Fruit fly (Drosophila melanogaster) whole organism, embryonic: ENCODE data around the gene E2f1.

Experiments used
- BtbVII ChIP-seq: fragments of 200-800 bp; sonication (Bioruptor generic); optimal IDR thresholded peaks from 3 replicates; lab custom pipeline; 2017; ENCODE audit warnings: missing biosample characterization, mild to moderate bottlenecking, missing genetic modification characterization
- CG10147 ChIP-seq: fragments of 200-800 bp; sonication (Bioruptor generic); optimal IDR thresholded peaks from 2 replicates; lab custom pipeline; 2019; ENCODE audit warnings: missing biosample characterization, mild to moderate bottlenecking, missing genetic modification characterization, moderate library complexity
- CG10321 ChIP-seq: fragments of 200-800 bp; sonication (Bioruptor generic); IDR thresholded peaks from 2 replicates; pipeline ENCODE4 v1.3.6; 2022; ENCODE audit warnings: missing biosample characterization, missing genetic modification characterization
- CG11456 ChIP-seq: fragments of 200-800 bp; sonication (Bioruptor generic); IDR thresholded peaks from 3 replicates; pipeline ENCODE4 v1.3.6; 2022; ENCODE audit warnings: missing biosample characterization, missing genetic modification characterization
- CG11504 ChIP-seq: fragments of 200-800 bp; sonication (Bioruptor generic); optimal IDR thresholded peaks from 3 replicates; lab custom pipeline; 2019; ENCODE audit warnings: missing biosample characterization, mild to moderate bottlenecking, missing genetic modification characterization, moderate library complexity
- CG14710 ChIP-seq: fragments of 200-800 bp; sonication (Bioruptor generic); optimal IDR thresholded peaks from 3 replicates; lab custom pipeline; 2019; ENCODE audit warnings: missing biosample characterization, mild to moderate bottlenecking, missing genetic modification characterization, moderate library complexity
- CG1602 ChIP-seq: fragments of 200-800 bp; sonication (Bioruptor generic); optimal IDR thresholded peaks from 3 replicates; lab custom pipeline; 2016; ENCODE audit warnings: missing biosample characterization, missing genetic modification characterization
- CG16813 ChIP-seq: fragments of 200-800 bp; sonication (Bioruptor generic); IDR thresholded peaks from 3 replicates; pipeline ENCODE4 v1.3.6; 2022; ENCODE audit warnings: missing biosample characterization, missing genetic modification characterization; ENCODE audit not compliant: partially characterized antibody
- CG16863 ChIP-seq: fragments of 200-800 bp; sonication (Bioruptor generic); optimal IDR thresholded peaks from 3 replicates; lab custom pipeline; 2016; ENCODE audit warnings: missing biosample characterization, missing genetic modification characterization
- CG17385 ChIP-seq: fragments of 200-800 bp; sonication (Bioruptor generic); optimal IDR thresholded peaks from 3 replicates; lab custom pipeline; 2018; ENCODE audit warnings: missing biosample characterization, mild to moderate bottlenecking, missing genetic modification characterization
- CG17912 ChIP-seq: fragments of 200-800 bp; sonication (Bioruptor generic); optimal IDR thresholded peaks from 2 replicates; lab custom pipeline; 2018; ENCODE audit warnings: missing biosample characterization, mild to moderate bottlenecking, missing genetic modification characterization
- CG31365 ChIP-seq: fragments of 200-800 bp; sonication (Bioruptor generic); optimal IDR thresholded peaks from 2 replicates; lab custom pipeline; 2018; ENCODE audit warnings: missing biosample characterization, mild to moderate bottlenecking, missing genetic modification characterization
- CG4424 ChIP-seq: fragments of 200-800 bp; sonication (Bioruptor generic); optimal IDR thresholded peaks from 3 replicates; lab custom pipeline; 2016; ENCODE audit warnings: missing biosample characterization, missing genetic modification characterization
- CG4730 ChIP-seq: fragments of 200-800 bp; sonication (Bioruptor generic); IDR thresholded peaks from 2 replicates; pipeline ENCODE4 v1.3.6; 2022; ENCODE audit warnings: missing biosample characterization, missing genetic modification characterization
- CG4820 ChIP-seq: fragments of 200-800 bp; sonication (Bioruptor generic); optimal IDR thresholded peaks from 3 replicates; lab custom pipeline; 2016; ENCODE audit warnings: missing biosample characterization, missing genetic modification characterization
- CG6854 ChIP-seq: fragments of 200-800 bp; sonication (Bioruptor generic); optimal IDR thresholded peaks from 3 replicates; lab custom pipeline; 2017; ENCODE audit warnings: missing biosample characterization, mild to moderate bottlenecking, missing genetic modification characterization
- CG7987 ChIP-seq: fragments of 200-800 bp; sonication (Bioruptor generic); optimal IDR thresholded peaks from 2 replicates; lab custom pipeline; 2018; ENCODE audit warnings: missing biosample characterization, mild to moderate bottlenecking, missing genetic modification characterization, moderate library complexity
- CG8388 ChIP-seq: fragments of 200-800 bp; sonication (Bioruptor generic); optimal IDR thresholded peaks from 2 replicates; lab custom pipeline; 2019; ENCODE audit warnings: missing biosample characterization, mild to moderate bottlenecking, missing genetic modification characterization, moderate library complexity
- CG9797 ChIP-seq: fragments of 200-800 bp; sonication (Bioruptor generic); optimal IDR thresholded peaks from 3 replicates; lab custom pipeline; 2018; ENCODE audit warnings: missing biosample characterization, mild to moderate bottlenecking, missing genetic modification characterization
- CG9817 ChIP-seq: fragments of 200-800 bp; sonication (Bioruptor generic); optimal IDR thresholded peaks from 2 replicates; lab custom pipeline; 2018; ENCODE audit warnings: missing biosample characterization, mild to moderate bottlenecking, missing genetic modification characterization, moderate library complexity
- Dip2 ChIP-seq: fragments of 200-800 bp; sonication (Bioruptor generic); IDR thresholded peaks from 2 replicates; pipeline ENCODE4 v1.3.6; 2022; ENCODE audit warnings: missing biosample characterization, missing genetic modification characterization
- Dref ChIP-seq: fragments of 200-800 bp; sonication (Bioruptor generic); IDR thresholded peaks from 2 replicates; pipeline ENCODE4 v1.3.6; 2022; ENCODE audit warnings: missing biosample characterization, missing genetic modification characterization
- Drgx ChIP-seq: fragments of 200-800 bp; sonication (Bioruptor generic); IDR thresholded peaks from 2 replicates; pipeline ENCODE4 v1.3.6; 2022; ENCODE audit warnings: missing biosample characterization, missing genetic modification characterization
- HLH54F ChIP-seq: fragments of 200-800 bp; sonication (Bioruptor generic); optimal IDR thresholded peaks from 3 replicates; lab custom pipeline; 2016; ENCODE audit warnings: missing biosample characterization, missing genetic modification characterization
- Hmr ChIP-seq: fragments of 200-800 bp; sonication (Bioruptor generic); optimal IDR thresholded peaks from 3 replicates; lab custom pipeline; 2017; ENCODE audit warnings: mild to moderate bottlenecking, missing biosample characterization, missing genetic modification reagents, missing genetic modification characterization
- Hsf ChIP-seq: fragments of 200-800 bp; sonication (Bioruptor generic); optimal IDR thresholded peaks from 3 replicates; lab custom pipeline; 2016; ENCODE audit warnings: missing biosample characterization, missing genetic modification characterization
- Mad ChIP-seq: fragments of 200-800 bp; sonication (Bioruptor generic); optimal IDR thresholded peaks from 2 replicates; lab custom pipeline; 2016; ENCODE audit warnings: missing biosample characterization, missing genetic modification characterization
- Meics ChIP-seq: fragments of 200-800 bp; sonication (Bioruptor generic); optimal IDR thresholded peaks from 2 replicates; lab custom pipeline; 2017; ENCODE audit warnings: missing biosample characterization, mild to moderate bottlenecking, missing genetic modification characterization
- NfI ChIP-seq: fragments of 200-800 bp; sonication (Bioruptor generic); optimal IDR thresholded peaks from 3 replicates; lab custom pipeline; 2018; ENCODE audit warnings: missing biosample characterization, mild to moderate bottlenecking, missing genetic modification characterization, moderate library complexity
- Sry-β ChIP-seq: fragments of 200-800 bp; sonication (Bioruptor generic); optimal IDR thresholded peaks from 2 replicates; lab custom pipeline; 2018; ENCODE audit warnings: missing biosample characterization, mild to moderate bottlenecking, missing genetic modification characterization, moderate library complexity
- Sry-δ ChIP-seq: fragments of 200-800 bp; sonication (Bioruptor generic); optimal IDR thresholded peaks from 2 replicates; lab custom pipeline; 2016; ENCODE audit warnings: missing biosample characterization, missing genetic modification characterization
- ara ChIP-seq: fragments of 200-800 bp; sonication (Bioruptor generic); IDR thresholded peaks from 2 replicates; pipeline ENCODE4 v1.3.6; 2022; ENCODE audit warnings: missing biosample characterization, missing genetic modification characterization
- bcd ChIP-seq: fragments of 200-800 bp; sonication (Bioruptor generic); optimal IDR thresholded peaks from 2 replicates; lab custom pipeline; 2017; ENCODE audit warnings: missing biosample characterization, mild to moderate bottlenecking, missing genetic modification characterization
- cad ChIP-seq: fragments of >200 bp; optimal IDR thresholded peaks from 2 replicates; lab custom pipeline; 2017; ENCODE audit warnings: missing biosample characterization, missing genetic modification characterization
- chif ChIP-seq, 2 experiments: fragments of 200-800 bp; sonication (Bioruptor generic); optimal IDR thresholded peaks; 3 replicates each; lab custom pipeline; 2016; ENCODE audit warnings: missing biosample characterization in 2 of 2, missing genetic modification characterization in 2 of 2
- croc ChIP-seq: fragments of 200-800 bp; sonication (Bioruptor generic); conservative IDR thresholded peaks from 3 replicates; pipeline ENCODE4 v1.3.6; 2022; ENCODE audit warnings: missing biosample characterization, missing genetic modification characterization
- dm ChIP-seq: fragments of 200-800 bp; sonication (Bioruptor generic); optimal IDR thresholded peaks from 3 replicates; lab custom pipeline; 2016; ENCODE audit warnings: missing biosample characterization, missing genetic modification characterization
- esg ChIP-seq: fragments of 200-800 bp; sonication (Bioruptor generic); conservative IDR thresholded peaks from 2 replicates; pipeline ENCODE4 v1.3.6; 2022; ENCODE audit warnings: missing biosample characterization, missing genetic modification characterization
- grau ChIP-seq: fragments of 200-800 bp; optimal IDR thresholded peaks from 3 replicates; lab custom pipeline; 2019; ENCODE audit warnings: missing biosample characterization, mild to moderate bottlenecking, missing genetic modification characterization, moderate library complexity
- insv ChIP-seq, 2 experiments: fragments of 200-800 bp; sonication (Bioruptor generic); optimal IDR thresholded peaks; 3 replicates each; lab custom pipeline; 2016 to 2018; ENCODE audit warnings: missing biosample characterization in 2 of 2, missing genetic modification characterization in 2 of 2
- jing ChIP-seq: fragments of 200-800 bp; sonication (Bioruptor generic); optimal IDR thresholded peaks from 2 replicates; lab custom pipeline; 2018; ENCODE audit warnings: missing biosample characterization, mild to moderate bottlenecking, missing genetic modification characterization
- pan ChIP-seq, 4 experiments: fragments of >200 bp in 3 of 4; fragments of 200-800 bp in 1 of 4; sonication (Bioruptor generic) in 1 of 4; optimal IDR thresholded peaks in 3 of 4; IDR thresholded peaks in 1 of 4; 2 replicates each; pipeline versions ENCODE4 v1.3.6 to Lab custom; 2017 to 2022; ENCODE audit warnings: missing biosample characterization in 2 of 4, missing genetic modification characterization in 2 of 4, mixed read lengths in 1 of 4
- psq ChIP-seq: fragments of 200-800 bp; sonication (Bioruptor generic); optimal IDR thresholded peaks from 2 replicates; lab custom pipeline; 2017; ENCODE audit warnings: missing biosample characterization, missing genetic modification characterization
- sc ChIP-seq, 3 experiments: fragments of >200 bp in 2 of 3; fragments of 200-800 bp in 1 of 3; sonication (Bioruptor generic) in 1 of 3; optimal IDR thresholded peaks; 2 replicates in 2 of 3; 3 replicates in 1 of 3; lab custom pipeline; 2017; ENCODE audit warnings: mild to moderate bottlenecking in 1 of 3, missing biosample characterization in 1 of 3, missing genetic modification characterization in 1 of 3, missing genetic modification reagents in 1 of 3
- scrt ChIP-seq: fragments of 200-800 bp; sonication (Bioruptor generic); optimal IDR thresholded peaks from 2 replicates; lab custom pipeline; 2018; ENCODE audit warnings: missing biosample characterization, mild to moderate bottlenecking, missing genetic modification characterization, moderate library complexity
- sisA ChIP-seq: fragments of 200-800 bp; sonication (Bioruptor generic); IDR thresholded peaks from 2 replicates; pipeline ENCODE4 v1.3.6; 2022; ENCODE audit warnings: missing biosample characterization, missing genetic modification characterization
- stc ChIP-seq: fragments of 200-800 bp; sonication (Bioruptor generic); IDR thresholded peaks from 2 replicates; pipeline ENCODE4 v1.3.6; 2022; ENCODE audit warnings: missing biosample characterization, missing genetic modification characterization
- sug ChIP-seq: fragments of 200-800 bp; optimal IDR thresholded peaks from 2 replicates; lab custom pipeline; 2019; ENCODE audit warnings: missing biosample characterization, mild to moderate bottlenecking, missing genetic modification characterization, moderate library complexity
- tgo ChIP-seq: fragments of 200-800 bp; sonication (Bioruptor generic); IDR thresholded peaks from 3 replicates; pipeline ENCODE4 v1.3.6; 2022; ENCODE audit warnings: missing biosample characterization, missing genetic modification characterization
- tup ChIP-seq: fragments of 200-800 bp; sonication (Bioruptor generic); optimal IDR thresholded peaks from 2 replicates; lab custom pipeline; 2016; ENCODE audit warnings: missing biosample characterization, mild to moderate bottlenecking, missing genetic modification characterization, moderate library complexity
- tx ChIP-seq: fragments of 200-800 bp; sonication (Bioruptor generic); optimal IDR thresholded peaks from 2 replicates; lab custom pipeline; 2016; ENCODE audit warnings: missing biosample characterization, missing genetic modification characterization

The E2f1 gene

DNA sequence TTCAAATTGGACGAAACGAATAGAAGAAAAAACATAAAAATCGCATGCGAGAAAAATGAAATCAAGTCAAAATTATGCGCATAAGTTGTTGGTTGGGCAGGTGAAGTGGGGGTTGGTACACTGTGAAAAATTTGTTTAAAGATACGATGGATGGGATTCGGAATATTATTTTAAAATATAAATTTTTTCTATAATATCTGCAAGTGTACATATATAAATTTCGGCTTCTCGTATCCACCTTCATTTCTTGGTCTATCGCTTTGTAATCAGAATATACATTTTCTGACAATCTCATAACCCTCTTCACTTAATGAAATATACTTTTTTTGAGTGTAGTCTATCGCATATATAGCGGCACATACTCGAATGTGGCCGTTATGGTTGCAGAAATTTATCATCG is 42.7 kb upstream of the E2f1 start (continued):
- TF ChIP-seq pan (optimal IDR thresholded peaks at IDR 0.05; lab: Kevin White, UChicago) (no peak), pan (GFP tag; optimal IDR thresholded peaks at IDR 0.05 in 1 of 2, IDR thresholded peaks at IDR 0.05 in 1 of 2) (peak in 1 of 2 experiments; percentile 37), Hmr (GFP tag; lab: Kevin White, UChicago) (no peak), CG17385 (peak; percentile 13), dm (GFP tag; lab: Kevin White, UChicago) (no peak), CG9797 (GFP tag; lab: Kevin White, UChicago) (no peak), CG4820 (peak; percentile 9), HLH54F (GFP tag; lab: Kevin White, UChicago) (no peak), sisA (no peak), Sry-β (GFP tag; lab: Kevin White, UChicago) (no peak), CG10321 (GFP tag; lab: Robert Waterston, UW) (no peak), grau (tag; lab: Kevin White, UChicago) (peak; percentile 36), tx (GFP tag; lab: Kevin White, UChicago) (no peak), BtbVII (GFP tag; lab: Kevin White, UChicago) (peak; percentile 0), cad (GFP tag; lab: Kevin White, UChicago) (no peak), CG7987 (GFP tag; lab: Kevin White, UChicago) (no peak), CG8388 (GFP tag; lab: Kevin White, UChicago) (peak; percentile 2), Sry-δ (GFP tag; lab: Kevin White, UChicago) (no peak), Drgx (GFP tag; lab: Robert Waterston, UW) (peak; percentile 61), CG4424 (GFP tag; lab: Kevin White, UChicago) (peak; percentile 5), stc (GFP tag; lab: Robert Waterston, UW) (no peak), CG17912 (GFP tag; lab: Kevin White, UChicago) (no peak), CG1602 (GFP tag; lab: Kevin White, UChicago) (no peak), Mad (GFP tag; lab: Kevin White, UChicago) (peak; percentile 17), CG10147 (GFP tag; lab: Kevin White, UChicago) (no peak), tup (GFP tag; lab: Kevin White, UChicago) (no peak), chif (GFP tag; optimal IDR thresholded peaks at IDR 0.05; lab: Kevin White, UChicago) (no peak), Dip2 (GFP tag; lab: Robert Waterston, UW) (no peak), ara (no peak), sug (tag; lab: Kevin White, UChicago) (no peak), CG9817 (tag; lab: Kevin White, UChicago) (peak; percentile 0), CG31365 (tag; lab: Kevin White, UChicago) (no peak), tgo (GFP tag; lab: Robert Waterston, UW) (peak; percentile 17; the same call in 1 of the 3 replicates), NfI (GFP tag; lab: Kevin White, UChicago) (no peak), CG6854 (GFP tag; lab: Kevin White, UChicago) (no peak), CG11504 (tag; lab: Kevin White, UChicago) (peak; percentile 70), insv (GFP tag; optimal IDR thresholded peaks at IDR 0.05; lab: Kevin White, UChicago) (no peak), jing (GFP tag; lab: Kevin White, UChicago) (no peak), psq (no peak), Dref (GFP tag; lab: Robert Waterston, UW) (no peak), bcd (peak; percentile 0), CG14710 (no peak), croc (GFP tag; lab: Robert Waterston, UW) (no peak), CG11456 (GFP tag; lab: Robert Waterston, UW) (no peak), Hsf (no peak), Meics (peak; percentile 28), CG4730 (GFP tag; lab: Robert Waterston, UW) (no peak), esg (0 out of 2 replicates have a peak, but pooled peaks have one; percentile 22), sc (optimal IDR thresholded peaks at IDR 0.05; lab: Kevin White, UChicago) (no peak), sc (GFP tag; optimal IDR thresholded peaks at IDR 0.05; lab: Kevin White, UChicago) (no peak), scrt (GFP tag; lab: Kevin White, UChicago) (no peak), CG16813 (GFP tag; lab: Robert Waterston, UW) (no peak), CG16863 (GFP tag; lab: Kevin White, UChicago) (no peak)
